Worm (Caenorhabditis elegans): ENCODE measurements around the gene spp-4.

spp-4 gene

ce11 chrX:7334302-7334724 is 15.8 kb upstream of the spp-4 start, which contains the start of gene epg-7 (continued):
- TF ChIP-seq nhr-12 (tag; optimal IDR thresholded peaks at IDR 0.05) (no peak), drap-1 (GFP tag; optimal IDR thresholded peaks at IDR 0.05) (peak; percentile 52)

ce11 chrX:7330685-7331196 is 12.2 kb upstream of the spp-4 start, which contains the start of gene ttr-30:
Gene ttr-30 (plus strand): TSS chrX:7330949.
- TF ChIP-seq nhr-12 (tag; optimal IDR thresholded peaks at IDR 0.05): no peak
- no peak for TF ChIP-seq unc-62 (GFP tag; optimal IDR thresholded peaks at IDR 0.05)
- TF ChIP-seq mls-2 (tag; optimal IDR thresholded peaks at IDR 0.05): no peak
- TF ChIP-seq mep-1 (tag; optimal IDR thresholded peaks at IDR 0.05): no peak
- TF ChIP-seq tbx-8 (GFP tag; optimal IDR thresholded peaks at IDR 0.05): no peak
- TF ChIP-seq ceh-39 (tag; optimal IDR thresholded peaks at IDR 0.05): no peak
- TF ChIP-seq ces-1 (GFP tag; optimal IDR thresholded peaks at IDR 0.05): no peak
- TF ChIP-seq bed-3 (GFP tag; optimal IDR thresholded peaks at IDR 0.05): no peak
- no peak for TF ChIP-seq hlh-1 (tag; optimal IDR thresholded peaks at IDR 0.05)
- no peak for TF ChIP-seq nhr-237 (tag; optimal IDR thresholded peaks at IDR 0.05)
- TF ChIP-seq elt-3 (tag; optimal IDR thresholded peaks at IDR 0.05): no peak
- TF ChIP-seq drap-1 (GFP tag; optimal IDR thresholded peaks at IDR 0.05): no peak
- TF ChIP-seq unc-120 (tag; optimal IDR thresholded peaks at IDR 0.05; ENCODE audit: poor library complexity, severe bottlenecking): no peak
- TF ChIP-seq lin-32 (GFP tag; optimal IDR thresholded peaks at IDR 0.05): no peak
- TF ChIP-seq zip-8 (tag; optimal IDR thresholded peaks at IDR 0.05): no peak
- TF ChIP-seq sem-2 (GFP tag; optimal IDR thresholded peaks at IDR 0.05): no peak
- TF ChIP-seq M03D4.4 (tag; optimal IDR thresholded peaks at IDR 0.05): no peak
- TF ChIP-seq cnd-1 (tag; optimal IDR thresholded peaks at IDR 0.05): no peak
- TF ChIP-seq unc-39 (tag; optimal IDR thresholded peaks at IDR 0.05): no peak
- TF ChIP-seq ham-2 (GFP tag; optimal IDR thresholded peaks at IDR 0.05): no peak

DNA sequence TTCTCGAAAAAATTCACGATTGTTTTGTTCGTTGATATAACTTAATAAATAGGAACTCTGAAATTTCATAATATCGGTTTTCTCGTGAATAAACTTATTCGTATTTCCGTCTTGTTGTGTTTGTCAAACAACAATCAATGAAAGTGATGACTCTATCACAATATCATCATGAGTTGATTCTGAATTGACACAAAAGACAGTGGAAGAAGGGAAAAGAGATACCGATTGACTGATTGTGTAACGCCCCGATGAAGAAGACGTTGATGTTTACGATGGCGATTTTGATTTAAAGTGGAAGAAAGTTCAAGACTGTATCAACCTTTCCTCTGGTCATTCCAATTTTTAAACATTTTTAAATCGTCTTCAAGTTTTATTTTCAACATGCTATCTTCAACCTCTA is 11.0 kb upstream of the spp-4 start, which contains the start of gene ttr-59:
Gene ttr-59, plus strand, starts transcription at position 218 of the 400 bp plus-strand sequence.
- TF ChIP-seq unc-62 (GFP tag; optimal IDR thresholded peaks at IDR 0.05) (peak; percentile 23), unc-120 (tag; optimal IDR thresholded peaks at IDR 0.05; ENCODE audit: poor library complexity, severe bottlenecking) (no peak)

- TF ChIP-seq ces-1 (GFP tag; optimal IDR thresholded peaks at IDR 0.05): peak; percentile 83
- TF ChIP-seq snpc-4 (tag; optimal IDR thresholded peaks at IDR 0.05): no peak
- no peak for TF ChIP-seq nhr-2 (tag; optimal IDR thresholded peaks at IDR 0.05)
These were observed 9.6 kb upstream of the spp-4 start for ce11 chrX:7328065-7328564.

- TF ChIP-seq ceh-43 (GFP tag; optimal IDR thresholded peaks at IDR 0.05): no peak
- TF ChIP-seq ces-1 (GFP tag; optimal IDR thresholded peaks at IDR 0.05): peak; percentile 35
These were observed 8.6 kb upstream of the spp-4 start, which contains the start of gene sng-1 for ce11 chrX:7326967-7327651. Gene sng-1 (plus strand): TSS chrX:7327601.

- TF ChIP-seq sptf-1 (tag; optimal IDR thresholded peaks at IDR 0.05) (peak; percentile 65), nhr-2 (tag; optimal IDR thresholded peaks at IDR 0.05) (no peak)
These were observed 5.0 kb upstream of the spp-4 start for ce11 chrX:7323604-7324003.

DNA sequence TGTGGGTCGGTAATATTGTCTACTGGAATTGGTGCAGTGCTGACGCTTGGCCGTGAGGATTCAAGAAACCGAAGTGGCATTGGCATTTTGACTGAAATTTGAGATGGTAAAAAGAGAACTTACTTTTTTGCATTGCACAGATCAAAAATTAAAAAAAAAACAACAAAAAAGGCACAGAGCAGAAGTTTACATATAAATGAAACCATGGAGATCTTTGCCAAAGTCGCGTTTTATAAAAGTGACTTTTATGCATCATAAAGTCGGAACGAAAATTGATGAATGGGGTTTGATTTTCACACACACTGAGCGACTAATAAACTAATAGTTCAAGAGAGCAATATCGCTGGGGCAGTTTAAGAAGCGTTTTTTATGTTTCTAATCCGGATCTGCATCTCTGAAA is 3.8 kb upstream of the spp-4 start, which contains the start of gene T08A9.13:
Gene T08A9.13, minus strand, starts transcription at position 101 of the 400 bp plus-strand sequence.
- TF ChIP-seq ceh-39 (tag; optimal IDR thresholded peaks at IDR 0.05): no peak
- TF ChIP-seq mep-1 (tag; optimal IDR thresholded peaks at IDR 0.05): no peak
- TF ChIP-seq mab-5 (tag; optimal IDR thresholded peaks at IDR 0.05): no peak
- TF ChIP-seq ham-2 (GFP tag; optimal IDR thresholded peaks at IDR 0.05): no peak
- no peak for TF ChIP-seq nhr-76 (tag; optimal IDR thresholded peaks at IDR 0.05)
- no peak for TF ChIP-seq ceh-43 (GFP tag; optimal IDR thresholded peaks at IDR 0.05)
- no peak for TF ChIP-seq blmp-1 (tag; optimal IDR thresholded peaks at IDR 0.05)
- no peak for TF ChIP-seq flh-1 (GFP tag; optimal IDR thresholded peaks at IDR 0.05)
- TF ChIP-seq nhr-12 (tag; optimal IDR thresholded peaks at IDR 0.05): no peak
- TF ChIP-seq unc-120 (tag; optimal IDR thresholded peaks at IDR 0.05; ENCODE audit: poor library complexity, severe bottlenecking): no peak
- TF ChIP-seq ces-1 (GFP tag; optimal IDR thresholded peaks at IDR 0.05): no peak
- TF ChIP-seq snpc-4 (tag; optimal IDR thresholded peaks at IDR 0.05): no peak
- TF ChIP-seq sptf-1 (tag; optimal IDR thresholded peaks at IDR 0.05): no peak
- no peak for TF ChIP-seq lin-13 (tag; optimal IDR thresholded peaks at IDR 0.05)
- no peak for TF ChIP-seq ceh-83 (GFP tag; optimal IDR thresholded peaks at IDR 0.05)
- no peak for TF ChIP-seq lin-32 (GFP tag; optimal IDR thresholded peaks at IDR 0.05)
- TF ChIP-seq drap-1 (GFP tag; optimal IDR thresholded peaks at IDR 0.05): no peak
- TF ChIP-seq elt-3 (tag; optimal IDR thresholded peaks at IDR 0.05): no peak
